Worm (Caenorhabditis elegans) whole organism, late embryonic: ENCODE results near the gene bas-1.
A peak's percentile ranks its signal among the peaks of the same experiment; 100 is the strongest.

Experiments used
- C08G9.2 ChIP-seq: sonication (generic microtip); optimal IDR thresholded peaks from 2 replicates; lab custom pipeline; 2016; ENCODE audit warnings: mild to moderate bottlenecking, missing genetic modification characterization, moderate library complexity, missing compliant biosample characterization
- K02D7.2 ChIP-seq: sonication (generic microtip); optimal IDR thresholded peaks from 2 replicates; lab custom pipeline; 2017; ENCODE audit warnings: mild to moderate bottlenecking, missing genetic modification characterization, missing compliant biosample characterization
- ahr-1 ChIP-seq: sonication (generic microtip); optimal IDR thresholded peaks from 2 replicates; lab custom pipeline; 2016; ENCODE audit warnings: missing genetic modification characterization, missing compliant biosample characterization
- ceh-18 ChIP-seq: sonication (generic microtip); optimal IDR thresholded peaks from 2 replicates; lab custom pipeline; 2016; ENCODE audit warnings: missing genetic modification characterization, missing compliant biosample characterization
- ceh-19 ChIP-seq: fragments of 200-800 bp; sonication (Bioruptor generic); optimal IDR thresholded peaks from 2 replicates; lab custom pipeline; 2018; ENCODE audit warnings: mild to moderate bottlenecking, missing genetic modification characterization, missing compliant biosample characterization
- ceh-2 ChIP-seq: sonication (generic microtip); optimal IDR thresholded peaks from 2 replicates; lab custom pipeline; 2016; ENCODE audit warnings: missing genotype, missing genetic modification characterization, missing compliant biosample characterization
- ceh-22 ChIP-seq: sonication (generic microtip); optimal IDR thresholded peaks from 2 replicates; lab custom pipeline; 2017; ENCODE audit warnings: missing biosample characterization, missing genetic modification characterization
- ceh-24 ChIP-seq: sonication (generic microtip); optimal IDR thresholded peaks from 2 replicates; lab custom pipeline; 2016; ENCODE audit warnings: mild to moderate bottlenecking, missing genetic modification characterization, missing compliant biosample characterization
- ceh-30 ChIP-seq: fragments of 150-350 bp; optimal IDR thresholded peaks from 2 replicates; lab custom pipeline; 2014; ENCODE audit warnings: missing biosample characterization, missing genetic modification characterization
- ceh-31 ChIP-seq: sonication (generic microtip); optimal IDR thresholded peaks from 2 replicates; lab custom pipeline; 2016; ENCODE audit warnings: missing genetic modification characterization, missing compliant biosample characterization
- ceh-34 ChIP-seq: sonication (generic microtip); optimal IDR thresholded peaks from 2 replicates; lab custom pipeline; 2016; ENCODE audit warnings: mild to moderate bottlenecking, missing genetic modification characterization, missing compliant biosample characterization
- ceh-45 ChIP-seq: fragments of 200-800 bp; sonication (Bioruptor generic); IDR thresholded peaks from 2 replicates; pipeline ENCODE4 v1.3.6; 2022; ENCODE audit warnings: missing genetic modification reagents, missing genetic modification characterization, missing compliant biosample characterization
- ceh-48 ChIP-seq: sonication (generic microtip); optimal IDR thresholded peaks from 2 replicates; lab custom pipeline; 2016; ENCODE audit warnings: missing genetic modification characterization, inconsistent platforms, missing compliant biosample characterization
- ceh-6 ChIP-seq: fragments of 200-800 bp; sonication (Bioruptor generic); optimal IDR thresholded peaks from 2 replicates; lab custom pipeline; 2018; ENCODE audit warnings: mild to moderate bottlenecking, missing genetic modification characterization, missing compliant biosample characterization
- che-1 ChIP-seq: sonication (generic microtip); optimal IDR thresholded peaks from 2 replicates; lab custom pipeline; 2016; ENCODE audit warnings: mild to moderate bottlenecking, missing genetic modification characterization, missing compliant biosample characterization
- elt-2 ChIP-seq: sonication (generic microtip); optimal IDR thresholded peaks from 2 replicates; lab custom pipeline; 2016; ENCODE audit warnings: missing genetic modification reagents, missing genetic modification characterization, missing compliant biosample characterization
- elt-4 ChIP-seq: sonication (generic microtip); optimal IDR thresholded peaks from 2 replicates; lab custom pipeline; 2016; ENCODE audit warnings: missing genetic modification characterization, missing compliant biosample characterization
- ets-4 ChIP-seq: sonication (generic microtip); optimal IDR thresholded peaks from 2 replicates; lab custom pipeline; 2016; ENCODE audit warnings: missing genetic modification characterization, missing compliant biosample characterization
- eyg-1 ChIP-seq: sonication (generic microtip); optimal IDR thresholded peaks from 2 replicates; lab custom pipeline; 2016; ENCODE audit warnings: missing genotype, missing genetic modification characterization, missing compliant biosample characterization
- fax-1 ChIP-seq: sonication (generic microtip); optimal IDR thresholded peaks from 2 replicates; lab custom pipeline; 2016; ENCODE audit warnings: missing genotype, missing genetic modification characterization, missing compliant biosample characterization
- fkh-10 ChIP-seq: fragments of 150-350 bp; optimal IDR thresholded peaks from 2 replicates; lab custom pipeline; 2014; ENCODE audit warnings: missing biosample characterization, missing genetic modification reagents, missing genetic modification characterization
- hlh-15 ChIP-seq: sonication (generic microtip); optimal IDR thresholded peaks from 2 replicates; lab custom pipeline; 2016; ENCODE audit warnings: missing genetic modification characterization, missing compliant biosample characterization
- hlh-30 ChIP-seq: sonication (generic microtip); optimal IDR thresholded peaks from 2 replicates; lab custom pipeline; 2017; ENCODE audit warnings: antibody characterized with exemption, missing genetic modification characterization, missing compliant biosample characterization; ENCODE audit not compliant: insufficient read depth
- mec-3 ChIP-seq: sonication (generic microtip); optimal IDR thresholded peaks from 2 replicates; lab custom pipeline; 2016; ENCODE audit warnings: borderline replicate concordance, missing genetic modification characterization, missing compliant biosample characterization
- nfya-1 ChIP-seq: sonication (generic microtip); optimal IDR thresholded peaks from 2 replicates; lab custom pipeline; 2017; ENCODE audit warnings: missing genetic modification characterization, mild to moderate bottlenecking, missing compliant biosample characterization, antibody characterized with exemption, moderate library complexity
- nhr-11 ChIP-seq: fragments of 150-350 bp; optimal IDR thresholded peaks from 2 replicates; lab custom pipeline; 2014; ENCODE audit warnings: missing biosample characterization, missing genetic modification characterization
- pag-3 ChIP-seq: sonication (generic microtip); optimal IDR thresholded peaks from 2 replicates; lab custom pipeline; 2016; ENCODE audit warnings: missing compliant biosample characterization, missing genetic modification characterization, borderline replicate concordance
- pax-1 ChIP-seq: fragments of 150-350 bp; optimal IDR thresholded peaks from 2 replicates; lab custom pipeline; 2014; ENCODE audit warnings: missing biosample characterization, missing genetic modification characterization
- pha-2 ChIP-seq: sonication (generic microtip); optimal IDR thresholded peaks from 2 replicates; lab custom pipeline; 2017; ENCODE audit warnings: mild to moderate bottlenecking, missing genetic modification characterization, missing compliant biosample characterization
- pha-4 ChIP-seq: fragments of 150-350 bp; optimal IDR thresholded peaks from 2 replicates; lab custom pipeline; 2018; ENCODE audit warnings: missing biosample characterization, missing genetic modification reagents, missing genetic modification characterization
- sox-4 ChIP-seq: sonication (generic microtip); optimal IDR thresholded peaks from 2 replicates; lab custom pipeline; 2017; ENCODE audit warnings: mild to moderate bottlenecking, missing genetic modification characterization, inconsistent platforms, missing compliant biosample characterization
- tbx-2 ChIP-seq: sonication (generic microtip); optimal IDR thresholded peaks from 2 replicates; lab custom pipeline; 2016; ENCODE audit warnings: missing genetic modification characterization, missing compliant biosample characterization
- tbx-7 ChIP-seq: sonication (generic microtip); optimal IDR thresholded peaks from 2 replicates; lab custom pipeline; 2016; ENCODE audit warnings: missing genotype, missing genetic modification characterization, missing compliant biosample characterization
- unc-55 ChIP-seq: sonication (generic microtip); optimal IDR thresholded peaks from 2 replicates; lab custom pipeline; 2017; ENCODE audit warnings: missing biosample characterization, missing genetic modification reagents, missing genetic modification characterization
- unc-86 ChIP-seq: sonication (generic microtip); optimal IDR thresholded peaks from 2 replicates; lab custom pipeline; 2016; ENCODE audit warnings: missing genetic modification characterization, missing compliant biosample characterization
- zip-5 ChIP-seq: sonication (generic microtip); optimal IDR thresholded peaks from 2 replicates; lab custom pipeline; 2016; ENCODE audit warnings: missing genetic modification characterization, missing compliant biosample characterization
- ztf-16 ChIP-seq: sonication (generic microtip); optimal IDR thresholded peaks from 2 replicates; lab custom pipeline; 2017; ENCODE audit warnings: missing genetic modification characterization, missing compliant biosample characterization

bas-1 gene

ce11 chrIII:5572806-5573205 is 39.3 kb upstream of the bas-1 start:
- TF ChIP-seq ceh-31 (tag; lab: Kevin White, UChicago) (no peak), ceh-6 (GFP tag; lab: Kevin White, UChicago) (no peak), ceh-22 (tag; lab: Kevin White, UChicago) (no peak)

- TF ChIP-seq ceh-30 (tag; lab: Kevin White, UChicago) (no peak), fkh-10 (GFP tag; lab: Kevin White, UChicago) (no peak), hlh-30 (tag; lab: Kevin White, UChicago) (no peak), zip-5 (tag; lab: Kevin White, UChicago) (no peak), ahr-1 (tag; lab: Kevin White, UChicago) (no peak), pax-1 (tag; lab: Kevin White, UChicago) (no peak), ceh-45 (GFP tag; lab: Robert Waterston, UW) (no peak), nfya-1 (tag; lab: Kevin White, UChicago) (no peak)
These were observed 38.4 kb upstream of the bas-1 start, which contains the start of gene molo-1 for ce11 chrIII:5573694-5574093. Gene molo-1, plus strand, starts transcription at chrIII:5573994.

- TF ChIP-seq pha-2 (tag; lab: Kevin White, UChicago) (no peak), pha-4 (tag; lab: Kevin White, UChicago) (no peak), ceh-34 (tag; lab: Kevin White, UChicago) (no peak), pag-3 (tag; lab: Kevin White, UChicago) (no peak), elt-2 (tag; lab: Kevin White, UChicago) (no peak), K02D7.2 (no peak), ztf-16 (no peak), hlh-15 (no peak), sox-4 (tag; lab: Kevin White, UChicago) (no peak), tbx-2 (tag; lab: Kevin White, UChicago) (no peak), mec-3 (tag; lab: Kevin White, UChicago) (no peak), unc-86 (tag; lab: Kevin White, UChicago) (no peak), nfya-1 (tag; lab: Kevin White, UChicago) (no peak), fax-1 (tag; lab: Kevin White, UChicago) (no peak)
These were observed 31.0 kb upstream of the bas-1 start, which contains the start of gene F56D2.5 for ce11 chrIII:5581049-5581448. Gene F56D2.5, minus strand, starts transcription at chrIII:5581419.

ce11 chrIII:5582766-5583165 is 29.3 kb upstream of the bas-1 start, which contains the start of the genes F56D2.8 and uev-2:
Gene F56D2.8, minus strand, starts transcription at chrIII:5582866.
Gene uev-2, plus strand, starts transcription at chrIII:5583125.
- TF ChIP-seq ceh-2 (tag; lab: Kevin White, UChicago) (no peak), eyg-1 (tag; lab: Kevin White, UChicago) (no peak), unc-55 (no peak), ceh-22 (tag; lab: Kevin White, UChicago) (no peak), nhr-11 (tag; lab: Kevin White, UChicago) (no peak), che-1 (no peak), tbx-2 (tag; lab: Kevin White, UChicago) (no peak), ceh-48 (tag; lab: Kevin White, UChicago) (no peak), ceh-19 (GFP tag; lab: Kevin White, UChicago) (no peak), elt-4 (no peak)

- TF ChIP-seq sox-4 (tag; lab: Kevin White, UChicago), result no peak
- no peak for TF ChIP-seq tbx-7 (tag; lab: Kevin White, UChicago)
- TF ChIP-seq ceh-24, result no peak
- TF ChIP-seq pax-1 (tag; lab: Kevin White, UChicago), result peak; percentile 16
- TF ChIP-seq ets-4 (tag; lab: Kevin White, UChicago), result peak; percentile 1
- TF ChIP-seq C08G9.2 (tag; lab: Kevin White, UChicago), result no peak
- TF ChIP-seq pha-2 (tag; lab: Kevin White, UChicago), result no peak
- no peak for TF ChIP-seq ceh-18 (tag; lab: Kevin White, UChicago)
These were observed 27.4 kb upstream of the bas-1 start, which contains the start of gene F56D2.3 for ce11 chrIII:5584647-5585046. Gene F56D2.3, plus strand, starts transcription at chrIII:5584947.
